Worm (Caenorhabditis elegans): Measurements from ENCODE around the gene ZK470.1.

ce11 chrX:4167150-4167549 is 3.7 kb downstream of the ZK470.1 start, which contains the start of gene ZK470.14:
- TF ChIP-seq zag-1 (tag; optimal IDR thresholded peaks at IDR 0.05) (no peak), lim-7 (GFP tag; IDR thresholded peaks at IDR 0.05) (no peak), hmg-1.1 (GFP tag; IDR thresholded peaks at IDR 0.05) (no peak), lin-39 (tag; optimal IDR thresholded peaks at IDR 0.05) (no peak), ces-1 (GFP tag; optimal IDR thresholded peaks at IDR 0.05) (no peak)
